Fruit fly (Drosophila melanogaster) whole organism, embryonic: ENCODE data around the gene Acp1.

Experiments
- ATbp ChIP-seq: fragments of 200-800 bp; sonication (Bioruptor generic); optimal IDR thresholded peaks from 2 replicates; lab custom pipeline; 2017; ENCODE audit warnings: missing biosample characterization, mild to moderate bottlenecking, missing genetic modification characterization, missing genetic modification reagents
- Aef1 ChIP-seq: fragments of 200-800 bp; sonication (Bioruptor generic); IDR thresholded peaks from 3 replicates; pipeline ENCODE4 v1.3.6; 2022; ENCODE audit warnings: missing biosample characterization, missing genetic modification characterization
- B-H2 ChIP-seq: fragments of 200-800 bp; sonication (Bioruptor generic); optimal IDR thresholded peaks from 2 replicates; lab custom pipeline; 2018; ENCODE audit warnings: missing biosample characterization, mild to moderate bottlenecking, missing genetic modification characterization
- CG1024 ChIP-seq: fragments of 200-800 bp; sonication (Bioruptor generic); IDR thresholded peaks from 2 replicates; pipeline ENCODE4 v1.3.6; 2022; ENCODE audit warnings: missing biosample characterization, missing genetic modification characterization
- CG10366 ChIP-seq: fragments of 200-800 bp; sonication (Bioruptor generic); IDR thresholded peaks from 2 replicates; pipeline ENCODE4 v1.3.6; 2022; ENCODE audit warnings: missing biosample characterization, missing genetic modification characterization
- CG11504 ChIP-seq: fragments of 200-800 bp; sonication (Bioruptor generic); optimal IDR thresholded peaks from 3 replicates; lab custom pipeline; 2019; ENCODE audit warnings: missing biosample characterization, mild to moderate bottlenecking, missing genetic modification characterization, moderate library complexity
- CG12744 ChIP-seq: fragments of 200-800 bp; sonication (Bioruptor generic); optimal IDR thresholded peaks from 2 replicates; lab custom pipeline; 2016; ENCODE audit warnings: missing biosample characterization, missing genetic modification characterization
- CG12942 ChIP-seq: fragments of 200-800 bp; sonication (Bioruptor generic); optimal IDR thresholded peaks from 3 replicates; lab custom pipeline; 2016; ENCODE audit warnings: missing biosample characterization, missing genetic modification characterization
- CG13296 ChIP-seq: fragments of 200-800 bp; sonication (Bioruptor generic); optimal IDR thresholded peaks from 3 replicates; lab custom pipeline; 2018; ENCODE audit warnings: missing biosample characterization, mild to moderate bottlenecking, missing genetic modification characterization
- CG14667 ChIP-seq: fragments of 200-800 bp; sonication (Bioruptor generic); IDR thresholded peaks from 2 replicates; pipeline ENCODE4 v1.3.6; 2022; ENCODE audit warnings: missing biosample characterization, missing genetic modification characterization
- CG3065 ChIP-seq: fragments of 200-800 bp; sonication (Bioruptor generic); optimal IDR thresholded peaks from 2 replicates; lab custom pipeline; 2016; ENCODE audit warnings: missing biosample characterization, missing genetic modification characterization
- CG3726 ChIP-seq: fragments of 200-800 bp; sonication (Bioruptor generic); IDR thresholded peaks from 3 replicates; pipeline ENCODE4, ENCODE4 v1.3.6; 2022; ENCODE audit warnings: missing biosample characterization, missing genetic modification characterization
- CG3847 ChIP-seq: fragments of 200-800 bp; sonication (Bioruptor generic); IDR thresholded peaks from 2 replicates; pipeline ENCODE4 v1.3.6; 2022; ENCODE audit warnings: missing biosample characterization, missing genetic modification characterization
- CG3995 ChIP-seq: fragments of 200-800 bp; sonication (Bioruptor generic); optimal IDR thresholded peaks from 3 replicates; lab custom pipeline; 2016; ENCODE audit warnings: missing biosample characterization, missing genetic modification characterization
- CG4820 ChIP-seq: fragments of 200-800 bp; sonication (Bioruptor generic); optimal IDR thresholded peaks from 3 replicates; lab custom pipeline; 2016; ENCODE audit warnings: missing biosample characterization, missing genetic modification characterization
- CG6272 ChIP-seq: fragments of 200-800 bp; sonication (Bioruptor generic); IDR thresholded peaks from 2 replicates; pipeline ENCODE4 v1.3.6; 2022; ENCODE audit warnings: missing biosample characterization, missing genetic modification characterization
- CG7987 ChIP-seq: fragments of 200-800 bp; sonication (Bioruptor generic); optimal IDR thresholded peaks from 2 replicates; lab custom pipeline; 2018; ENCODE audit warnings: missing biosample characterization, mild to moderate bottlenecking, missing genetic modification characterization, moderate library complexity
- CG8281 ChIP-seq: fragments of 200-800 bp; sonication (Bioruptor generic); optimal IDR thresholded peaks from 2 replicates; lab custom pipeline; 2018; ENCODE audit warnings: missing biosample characterization, mild to moderate bottlenecking, missing genetic modification characterization, moderate library complexity
- Doc3 ChIP-seq: fragments of 200-800 bp; sonication (Bioruptor generic); IDR thresholded peaks from 3 replicates; pipeline ENCODE4 v1.3.6; 2022; ENCODE audit warnings: missing biosample characterization, missing genetic modification characterization; ENCODE audit not compliant: partially characterized antibody
- E2f1 ChIP-seq: fragments of 200-800 bp; sonication (Bioruptor generic); IDR thresholded peaks from 2 replicates; pipeline ENCODE4 v1.3.6; 2022; ENCODE audit warnings: missing biosample characterization, missing genetic modification characterization
- Fer2 ChIP-seq: fragments of 200-800 bp; sonication (Bioruptor generic); optimal IDR thresholded peaks from 2 replicates; lab custom pipeline; 2018; ENCODE audit warnings: missing biosample characterization, mild to moderate bottlenecking, missing genetic modification characterization, moderate library complexity
- MBD-R2 ChIP-seq: fragments of 200-800 bp; sonication (Bioruptor generic); IDR thresholded peaks from 2 replicates; pipeline ENCODE4 v1.3.6; 2022; ENCODE audit warnings: missing biosample characterization, missing genetic modification characterization
- Myb ChIP-seq: fragments of 200-800 bp; sonication (Bioruptor generic); optimal IDR thresholded peaks from 2 replicates; lab custom pipeline; 2016; ENCODE audit warnings: missing biosample characterization, missing genetic modification characterization
- NFAT ChIP-seq: fragments of 200-800 bp; sonication (Bioruptor generic); IDR thresholded peaks from 2 replicates; pipeline ENCODE4 v1.3.6; 2022; ENCODE audit warnings: missing biosample characterization, missing genetic modification characterization
- Oaz ChIP-seq: fragments of 200-800 bp; sonication (Bioruptor generic); IDR thresholded peaks from 2 replicates; pipeline ENCODE4 v1.3.6; 2022; ENCODE audit warnings: missing biosample characterization, missing genetic modification characterization
- Rx ChIP-seq: fragments of 200-800 bp; sonication (Bioruptor generic); IDR thresholded peaks from 2 replicates; pipeline ENCODE4 v1.3.6; 2022; ENCODE audit warnings: missing biosample characterization, missing genetic modification characterization
- Side ChIP-seq: fragments of 200-800 bp; sonication (Bioruptor generic); optimal IDR thresholded peaks from 2 replicates; lab custom pipeline; 2016; ENCODE audit warnings: missing biosample characterization, missing genetic modification characterization
- Sry-β ChIP-seq: fragments of 200-800 bp; sonication (Bioruptor generic); optimal IDR thresholded peaks from 2 replicates; lab custom pipeline; 2018; ENCODE audit warnings: missing biosample characterization, mild to moderate bottlenecking, missing genetic modification characterization, moderate library complexity
- Trl ChIP-seq, 3 experiments: fragments of >200 bp in 2 of 3; fragments of 200-800 bp in 1 of 3; sonication (Bioruptor generic) in 1 of 3; optimal IDR thresholded peaks; 2 replicates in 1 of 3; 3 replicates in 2 of 3; lab custom pipeline; 2016 to 2017; ENCODE audit warnings: missing biosample characterization in 1 of 3, missing genetic modification characterization in 1 of 3
- Xbp1 ChIP-seq: fragments of 200-800 bp; sonication (Bioruptor generic); optimal IDR thresholded peaks from 3 replicates; lab custom pipeline; 2016; ENCODE audit warnings: missing biosample characterization, mild to moderate bottlenecking, missing genetic modification characterization
- chm ChIP-seq: fragments of 200-800 bp; sonication (Bioruptor generic); IDR thresholded peaks from 2 replicates; pipeline ENCODE4 v1.3.6; 2022; ENCODE audit warnings: missing biosample characterization, missing genetic modification characterization
- cwo ChIP-seq: fragments of 200-800 bp; sonication (Bioruptor generic); optimal IDR thresholded peaks from 3 replicates; lab custom pipeline; 2017; ENCODE audit warnings: missing biosample characterization, missing genetic modification characterization, mild to moderate bottlenecking, moderate library complexity, missing genetic modification reagents
- dimm ChIP-seq: fragments of 200-800 bp; sonication (Bioruptor generic); IDR thresholded peaks from 2 replicates; pipeline ENCODE4 v1.3.6; 2022; ENCODE audit warnings: missing biosample characterization, missing genetic modification characterization
- fd3F ChIP-seq: fragments of 200-800 bp; sonication (Bioruptor generic); optimal IDR thresholded peaks from 2 replicates; lab custom pipeline; 2018; ENCODE audit warnings: missing biosample characterization, mild to moderate bottlenecking, missing genetic modification characterization, moderate library complexity
- hbn ChIP-seq: fragments of 200-800 bp; sonication (Bioruptor generic); IDR thresholded peaks from 2 replicates; pipeline ENCODE4 v1.3.6; 2022; ENCODE audit warnings: missing biosample characterization, missing genetic modification characterization; ENCODE audit not compliant: partially characterized antibody
- knrl ChIP-seq: fragments of 200-800 bp; sonication (Bioruptor generic); IDR thresholded peaks from 3 replicates; pipeline ENCODE4 v1.3.6; 2022; ENCODE audit warnings: missing biosample characterization, missing genetic modification characterization; ENCODE audit not compliant: partially characterized antibody
- lov ChIP-seq, 2 experiments: fragments of 200-800 bp in 1 of 2; fragments of >200 bp in 1 of 2; sonication (Bioruptor generic) in 1 of 2; IDR thresholded peaks in 1 of 2; optimal IDR thresholded peaks in 1 of 2; 2 replicates in 1 of 2; 3 replicates in 1 of 2; pipeline versions ENCODE4 v1.3.6 to Lab custom; 2017 to 2022; ENCODE audit warnings: missing biosample characterization in 1 of 2, missing genetic modification characterization in 1 of 2
- nmo ChIP-seq: fragments of 200-800 bp; sonication (Bioruptor generic); optimal IDR thresholded peaks from 2 replicates; lab custom pipeline; 2018; ENCODE audit warnings: missing biosample characterization, mild to moderate bottlenecking, missing genetic modification characterization, moderate library complexity
- nom ChIP-seq: fragments of 200-800 bp; sonication (Bioruptor generic); optimal IDR thresholded peaks from 2 replicates; lab custom pipeline; 2017; ENCODE audit warnings: missing biosample characterization, missing genetic modification characterization, mild to moderate bottlenecking, moderate library complexity, missing genetic modification reagents
- oc ChIP-seq: fragments of 200-800 bp; sonication (Bioruptor generic); optimal IDR thresholded peaks from 2 replicates; lab custom pipeline; 2018; ENCODE audit warnings: missing biosample characterization, mild to moderate bottlenecking, missing genetic modification characterization, moderate library complexity
- onecut ChIP-seq: fragments of 200-800 bp; sonication (Bioruptor generic); IDR thresholded peaks from 2 replicates; pipeline ENCODE4 v1.3.6; 2022; ENCODE audit warnings: missing biosample characterization, missing genetic modification characterization
- pan ChIP-seq, 4 experiments: fragments of >200 bp in 3 of 4; fragments of 200-800 bp in 1 of 4; sonication (Bioruptor generic) in 1 of 4; optimal IDR thresholded peaks in 3 of 4; IDR thresholded peaks in 1 of 4; 2 replicates each; pipeline versions ENCODE4 v1.3.6 to Lab custom; 2017 to 2022; ENCODE audit warnings: missing biosample characterization in 2 of 4, missing genetic modification characterization in 2 of 4, mixed read lengths in 1 of 4
- pfk ChIP-seq: fragments of 200-800 bp; sonication (Bioruptor generic); optimal IDR thresholded peaks from 2 replicates; lab custom pipeline; 2018; ENCODE audit warnings: missing biosample characterization, mild to moderate bottlenecking, missing genetic modification characterization, moderate library complexity
- pho ChIP-seq: fragments of 200-800 bp; sonication (Bioruptor generic); optimal IDR thresholded peaks from 2 replicates; lab custom pipeline; 2016; ENCODE audit warnings: missing biosample characterization, missing genetic modification characterization
- repo ChIP-seq: fragments of 200-800 bp; sonication (Bioruptor generic); optimal IDR thresholded peaks from 2 replicates; lab custom pipeline; 2016; ENCODE audit warnings: missing biosample characterization, missing genetic modification characterization
- sim ChIP-seq: fragments of 200-800 bp; sonication (Bioruptor generic); IDR thresholded peaks from 2 replicates; pipeline ENCODE4 v1.3.6; 2022; ENCODE audit warnings: missing biosample characterization, missing genetic modification characterization
- stc ChIP-seq: fragments of 200-800 bp; sonication (Bioruptor generic); IDR thresholded peaks from 2 replicates; pipeline ENCODE4 v1.3.6; 2022; ENCODE audit warnings: missing biosample characterization, missing genetic modification characterization
- tup ChIP-seq: fragments of 200-800 bp; sonication (Bioruptor generic); optimal IDR thresholded peaks from 2 replicates; lab custom pipeline; 2016; ENCODE audit warnings: missing biosample characterization, mild to moderate bottlenecking, missing genetic modification characterization, moderate library complexity

Gene Acp1

dm6 chr2L:7702383-7703188, 38.8 kb downstream of the Acp1 start, which contains the start of gene Tep3 (continued):
- TF ChIP-seq Trl (optimal IDR thresholded peaks at IDR 0.05; lab: Kevin White, UChicago), result no peak
- TF ChIP-seq Trl (GFP tag; optimal IDR thresholded peaks at IDR 0.05; lab: Kevin White, UChicago), result peak; percentile 2
- peak; percentile 53 for TF ChIP-seq Myb (GFP tag; lab: Kevin White, UChicago)
- TF ChIP-seq CG3995 (GFP tag; lab: Kevin White, UChicago), result no peak
- peak; percentile 50 for TF ChIP-seq oc (tag; lab: Kevin White, UChicago)
- no peak for TF ChIP-seq CG7987 (GFP tag; lab: Kevin White, UChicago)
- no peak for TF ChIP-seq pan (optimal IDR thresholded peaks at IDR 0.05; lab: Kevin White, UChicago)
- no peak for TF ChIP-seq pan (GFP tag; optimal IDR thresholded peaks at IDR 0.05 in 1 of 2, IDR thresholded peaks at IDR 0.05 in 1 of 2)
- no peak for TF ChIP-seq E2f1 (GFP tag; lab: Robert Waterston, UW)
- TF ChIP-seq ATbp (GFP tag; lab: Kevin White, UChicago), result no peak
- TF ChIP-seq CG12942 (GFP tag; lab: Kevin White, UChicago), result no peak
- no peak for TF ChIP-seq Sry-β (GFP tag; lab: Kevin White, UChicago)
- TF ChIP-seq sim (GFP tag; lab: Robert Waterston, UW), result no peak
- no peak for TF ChIP-seq CG3726 (GFP tag; lab: Robert Waterston, UW)
- no peak for TF ChIP-seq nmo
- 0 out of 2 replicates have a peak, but pooled peaks have one; percentile 15 for TF ChIP-seq CG10366 (GFP tag; lab: Robert Waterston, UW)
- no peak for TF ChIP-seq cwo
- no peak for TF ChIP-seq lov (optimal IDR thresholded peaks at IDR 0.05; lab: Kevin White, UChicago)
- no peak for TF ChIP-seq lov (GFP tag; IDR thresholded peaks at IDR 0.05; lab: Robert Waterston, UW)
- no peak for TF ChIP-seq NFAT (GFP tag; lab: Robert Waterston, UW)
- TF ChIP-seq Aef1, result 0 out of 3 replicates have a peak, but pooled peaks have one; percentile 29
- TF ChIP-seq CG3065, result no peak
- no peak for TF ChIP-seq hbn
- TF ChIP-seq B-H2 (GFP tag; lab: Kevin White, UChicago), result no peak
- no peak for TF ChIP-seq nom
- no peak for TF ChIP-seq Doc3
- no peak for TF ChIP-seq Fer2 (tag; lab: Kevin White, UChicago)
- TF ChIP-seq Side (GFP tag; lab: Kevin White, UChicago), result peak; percentile 4
- peak; percentile 28 for TF ChIP-seq Xbp1
- TF ChIP-seq Oaz (GFP tag; lab: Robert Waterston, UW), result no peak
- peak; percentile 14 for TF ChIP-seq CG4820
- peak; percentile 54 for TF ChIP-seq CG8281 (tag; lab: Kevin White, UChicago)
- TF ChIP-seq CG1024 (GFP tag; lab: Robert Waterston, UW), result no peak
- no peak for TF ChIP-seq onecut (GFP tag; lab: Robert Waterston, UW)
- TF ChIP-seq Rx (GFP tag; lab: Robert Waterston, UW), result no peak
- no peak for TF ChIP-seq CG6272 (GFP tag; lab: Robert Waterston, UW)
- no peak for TF ChIP-seq tup
- TF ChIP-seq pfk (GFP tag; lab: Kevin White, UChicago), result no peak
- TF ChIP-seq CG11504, result no peak
- peak; percentile 27 for TF ChIP-seq pho
- TF ChIP-seq knrl (GFP tag; lab: Robert Waterston, UW), result no peak; the same call in 2 of the 3 replicates
- TF ChIP-seq dimm (GFP tag; lab: Robert Waterston, UW), result no peak
- TF ChIP-seq CG13296 (GFP tag; lab: Kevin White, UChicago), result no peak
- TF ChIP-seq chm (GFP tag; lab: Robert Waterston, UW), result no peak
- peak; percentile 27 for TF ChIP-seq fd3F (GFP tag; lab: Kevin White, UChicago)
- no peak for TF ChIP-seq CG14667 (GFP tag; lab: Robert Waterston, UW)
- TF ChIP-seq CG3847 (GFP tag; lab: Robert Waterston, UW), result 0 out of 2 replicates have a peak, but pooled peaks have one; percentile 19
- no peak for TF ChIP-seq repo (GFP tag; lab: Kevin White, UChicago)
- TF ChIP-seq stc (GFP tag; lab: Robert Waterston, UW), result no peak
- TF ChIP-seq CG12744 (GFP tag; lab: Kevin White, UChicago), result no peak
- no peak for TF ChIP-seq MBD-R2 (GFP tag; lab: Robert Waterston, UW)
